Worm (Caenorhabditis elegans) whole organism, mixed stage, embryonic: ENCODE data around the gene nhr-283.
"Not testable (repeated sequence)": the region's sequence is repeated elsewhere in the genome, so short reads cannot be mapped to it uniquely, and the experiment has no call there.

Source experiments
- M03D4.4 ChIP-seq: sonication (generic microtip); optimal IDR thresholded peaks from 2 replicates; lab custom pipeline; 2017; ENCODE audit warnings: mild to moderate bottlenecking, missing genetic modification characterization, missing compliant biosample characterization
- bed-3 ChIP-seq: fragments of 200-800 bp; sonication (Bioruptor generic); optimal IDR thresholded peaks from 3 replicates; lab custom pipeline; 2018; ENCODE audit warnings: mild to moderate bottlenecking, missing genetic modification characterization, moderate library complexity, missing compliant biosample characterization
- ceh-83 ChIP-seq: fragments of 200-800 bp; sonication (Bioruptor generic); optimal IDR thresholded peaks from 2 replicates; lab custom pipeline; 2018; ENCODE audit warnings: mild to moderate bottlenecking, missing genetic modification characterization, missing compliant biosample characterization
- ces-1 ChIP-seq: fragments of 150-350 bp; optimal IDR thresholded peaks from 2 replicates; lab custom pipeline; 2014; ENCODE audit warnings: missing biosample characterization, missing genetic modification reagents, missing genetic modification characterization
- drap-1 ChIP-seq: fragments of 200-800 bp; sonication (Bioruptor generic); optimal IDR thresholded peaks from 3 replicates; lab custom pipeline; 2018; ENCODE audit warnings: mild to moderate bottlenecking, missing genetic modification characterization, missing compliant biosample characterization
- elt-1 ChIP-seq: sonication (generic microtip); optimal IDR thresholded peaks from 2 replicates; lab custom pipeline; 2017; ENCODE audit warnings: missing genetic modification characterization, mild to moderate bottlenecking, missing compliant biosample characterization, antibody characterized with exemption, moderate library complexity, borderline replicate concordance; ENCODE audit not compliant: insufficient read depth
- elt-3 ChIP-seq: fragments of 150-350 bp; optimal IDR thresholded peaks from 2 replicates; lab custom pipeline; 2014; ENCODE audit warnings: missing biosample characterization, missing genetic modification characterization
- ham-2 ChIP-seq: fragments of 200-800 bp; sonication (Bioruptor generic); optimal IDR thresholded peaks from 2 replicates; lab custom pipeline; 2018; ENCODE audit warnings: mild to moderate bottlenecking, missing genetic modification characterization, missing compliant biosample characterization
- lin-13 ChIP-seq: fragments of 150-350 bp; optimal IDR thresholded peaks from 2 replicates; lab custom pipeline; 2014; ENCODE audit warnings: missing biosample characterization, missing genetic modification characterization
- lin-32 ChIP-seq: fragments of 200-800 bp; sonication (Bioruptor generic); optimal IDR thresholded peaks from 2 replicates; lab custom pipeline; 2018; ENCODE audit warnings: mild to moderate bottlenecking, missing genetic modification characterization, missing compliant biosample characterization
- lsy-2 ChIP-seq: fragments of 150-350 bp; optimal IDR thresholded peaks from 2 replicates; lab custom pipeline; 2014; ENCODE audit warnings: missing biosample characterization, missing genetic modification characterization
- mep-1 ChIP-seq: fragments of 150-350 bp; optimal IDR thresholded peaks from 2 replicates; lab custom pipeline; 2017; ENCODE audit warnings: missing biosample characterization, missing genetic modification reagents, missing genetic modification characterization, inconsistent platforms
- nhr-2 ChIP-seq: fragments of 150-350 bp; optimal IDR thresholded peaks from 2 replicates; lab custom pipeline; 2014; ENCODE audit warnings: missing biosample characterization, missing genetic modification characterization
- nhr-76 ChIP-seq: sonication (generic microtip); optimal IDR thresholded peaks from 2 replicates; lab custom pipeline; 2017; ENCODE audit warnings: missing biosample characterization, missing genetic modification characterization
- sem-2 ChIP-seq: fragments of 200-800 bp; sonication (Bioruptor generic); optimal IDR thresholded peaks from 2 replicates; lab custom pipeline; 2018; ENCODE audit warnings: mild to moderate bottlenecking, missing genetic modification characterization, missing compliant biosample characterization
- snpc-4 ChIP-seq: fragments of 150-350 bp; optimal IDR thresholded peaks from 2 replicates; lab custom pipeline; 2014; ENCODE audit warnings: missing biosample characterization, missing genetic modification characterization
- sptf-1 ChIP-seq: sonication (generic microtip); optimal IDR thresholded peaks from 2 replicates; lab custom pipeline; 2017; ENCODE audit warnings: mild to moderate bottlenecking, missing genetic modification characterization, moderate library complexity, missing compliant biosample characterization
- tbx-8 ChIP-seq: fragments of 200-800 bp; sonication (Bioruptor generic); optimal IDR thresholded peaks from 2 replicates; lab custom pipeline; 2018; ENCODE audit warnings: mild to moderate bottlenecking, missing genetic modification characterization, moderate library complexity, missing compliant biosample characterization
- unc-120 ChIP-seq: sonication (generic microtip); optimal IDR thresholded peaks from 2 replicates; lab custom pipeline; 2017; ENCODE audit warnings: missing genetic modification characterization, missing compliant biosample characterization; ENCODE audit not compliant: poor library complexity, severe bottlenecking
- unc-39 ChIP-seq: fragments of 150-350 bp; optimal IDR thresholded peaks from 2 replicates; lab custom pipeline; 2014; ENCODE audit warnings: missing biosample characterization, missing genetic modification characterization
- unc-62 ChIP-seq: fragments of 150-350 bp; optimal IDR thresholded peaks from 2 replicates; lab custom pipeline; 2014; ENCODE audit warnings: missing biosample characterization, missing genetic modification reagents, missing genetic modification characterization
- zip-8 ChIP-seq: fragments of 150-350 bp; optimal IDR thresholded peaks from 2 replicates; lab custom pipeline; 2014; ENCODE audit warnings: missing biosample characterization, missing genetic modification characterization
- ztf-11 ChIP-seq: fragments of 150-350 bp; optimal IDR thresholded peaks from 2 replicates; lab custom pipeline; 2014; ENCODE audit warnings: missing biosample characterization, missing genetic modification characterization

Gene nhr-283

DNA sequence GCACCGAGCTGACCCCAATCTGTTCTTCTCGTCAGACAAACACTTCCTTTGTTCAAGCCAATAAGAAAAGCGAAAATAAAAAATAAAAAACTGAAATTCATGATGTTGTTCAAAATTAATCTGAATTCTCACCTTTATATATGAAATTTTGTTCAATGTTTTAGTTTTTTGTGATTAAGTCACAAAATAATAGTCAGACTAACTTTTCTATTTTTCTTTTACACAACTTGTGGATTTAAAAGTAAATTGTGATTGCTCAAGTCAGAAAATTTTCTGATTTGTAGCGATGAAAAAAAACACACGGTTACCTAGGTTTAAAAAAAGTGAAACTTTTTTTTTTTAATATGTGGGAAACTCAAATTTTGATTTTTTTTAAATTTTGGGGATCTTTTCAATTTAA lies 41.2 kb upstream of the nhr-283 start, which contains the start of gene abf-3:
Gene abf-3 (minus strand): TSS at position 101 of the 400 bp plus-strand sequence.
- TF ChIP-seq elt-3 (tag; lab: Kevin White, UChicago) (no peak), mep-1 (tag; lab: Kevin White, UChicago) (no peak), sem-2 (GFP tag; lab: Kevin White, UChicago) (no peak), bed-3 (GFP tag; lab: Kevin White, UChicago) (no peak)

DNA sequence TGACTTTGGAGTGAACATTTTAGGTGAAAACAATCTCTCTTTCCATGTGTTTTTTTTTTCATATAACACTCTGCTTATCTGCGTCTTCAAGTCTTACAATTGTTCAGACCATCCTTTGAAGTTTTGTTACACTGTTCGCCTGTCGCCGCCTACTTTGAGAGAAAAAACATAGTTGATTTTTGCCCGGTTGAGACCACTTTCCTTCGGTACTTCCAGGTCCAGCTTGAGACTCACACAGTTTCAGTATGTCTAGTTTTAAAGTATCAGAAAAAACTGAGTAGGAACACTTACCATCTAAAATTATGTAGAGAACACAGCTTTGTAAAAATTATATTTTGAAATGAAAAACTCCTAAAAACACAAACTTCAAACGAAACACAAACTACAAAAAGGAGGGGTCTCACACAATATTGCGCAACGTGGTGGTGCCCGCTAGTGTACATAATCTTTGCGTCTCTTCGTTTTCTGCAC lies 39.4 kb upstream of the nhr-283 start, which contains the start of the genes fbxa-69 and F54B8.4:
Gene fbxa-69 (minus strand): TSS at position 10 of the 471 bp plus-strand sequence.
Gene F54B8.4 (plus strand): TSS at position 421 of the 471 bp plus-strand sequence.
- TF ChIP-seq elt-1 (tag; lab: Kevin White, UChicago) (no peak), zip-8 (tag; lab: Kevin White, UChicago) (peak; percentile 19), elt-3 (tag; lab: Kevin White, UChicago) (no peak), lin-32 (GFP tag; lab: Kevin White, UChicago) (no peak), nhr-2 (tag; lab: Kevin White, UChicago) (no peak), unc-39 (tag; lab: Kevin White, UChicago) (no peak)

DNA sequence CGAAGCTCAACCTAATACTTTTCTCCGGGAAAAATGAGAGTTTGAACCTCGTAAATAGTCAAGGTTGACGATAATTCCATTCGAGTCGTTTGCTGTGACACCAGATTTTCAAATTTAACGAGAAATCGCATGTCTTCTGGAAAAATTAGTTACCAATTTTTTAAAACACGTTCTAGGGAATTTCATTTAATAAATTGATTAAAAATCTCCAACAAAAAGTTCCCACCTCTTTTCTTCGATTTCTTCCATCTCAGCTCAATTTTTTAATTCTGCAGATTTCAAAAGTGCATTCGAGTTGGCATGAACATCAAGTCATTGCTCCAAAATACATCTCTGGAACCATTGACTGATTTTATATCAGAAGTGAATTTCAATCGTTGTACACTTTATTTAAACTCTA lies 35.4 kb upstream of the nhr-283 start, which contains the start of gene nhr-282:
Gene nhr-282 (plus strand): TSS at position 301 of the 400 bp plus-strand sequence.
- TF ChIP-seq elt-1 (tag; lab: Kevin White, UChicago); M03D4.4; lin-13 (tag; lab: Kevin White, UChicago): not testable (repeated sequence)
- TF ChIP-seq, all 35 proteins: peak for 0; not testable (repeated sequence) for 35

DNA sequence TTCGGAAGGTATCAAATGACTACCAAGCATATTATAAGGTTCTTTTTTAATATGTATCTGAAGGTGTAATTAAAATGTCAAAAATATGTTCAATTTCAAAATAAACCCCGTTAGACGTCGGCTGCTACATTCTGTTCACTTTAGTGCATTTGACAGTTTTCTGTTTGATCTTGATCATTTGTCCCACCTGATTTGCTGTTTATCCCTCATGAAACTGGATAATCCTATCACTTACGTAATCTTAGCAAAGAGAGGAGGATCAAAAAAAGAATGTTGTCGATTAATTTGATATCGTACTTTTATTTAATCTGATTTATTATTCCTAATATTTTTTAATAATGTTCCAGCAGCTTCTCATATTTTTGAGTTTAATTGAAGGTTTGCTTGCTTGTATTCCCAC lies 33.9 kb upstream of the nhr-283 start, which contains the start of gene F54B8.1:
Gene F54B8.1 (plus strand): TSS at position 301 of the 400 bp plus-strand sequence.
- TF ChIP-seq lin-32 (GFP tag; lab: Kevin White, UChicago) (no peak), tbx-8 (no peak), lsy-2 (tag; lab: Kevin White, UChicago) (no peak), zip-8 (tag; lab: Kevin White, UChicago) (no peak), unc-62 (no peak)

DNA sequence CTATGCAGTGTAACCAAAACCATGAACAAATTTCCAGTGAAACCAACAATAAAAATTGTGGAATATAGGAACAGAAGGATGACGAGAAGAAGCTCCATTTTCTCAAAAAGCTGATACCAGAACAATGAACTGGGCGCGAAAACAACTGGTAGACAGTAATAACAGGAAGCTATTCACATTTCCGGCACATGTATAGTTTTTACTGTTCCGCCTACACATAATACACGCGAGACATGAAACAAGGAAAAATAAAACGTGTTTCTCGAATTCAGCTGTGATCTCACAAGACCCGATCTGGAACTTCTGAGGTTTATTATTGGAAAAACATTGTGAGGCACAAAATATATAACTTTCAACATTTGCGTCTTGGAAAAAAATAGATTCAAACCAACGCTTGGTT lies 33.0 kb upstream of the nhr-283 start, which contains the start of gene srsx-36:
Gene srsx-36 (minus strand): TSS at position 101 of the 400 bp plus-strand sequence.
- no peak for TF ChIP-seq ces-1
- no peak for TF ChIP-seq unc-39 (tag; lab: Kevin White, UChicago)
- no peak for TF ChIP-seq sptf-1 (tag; lab: Kevin White, UChicago)
- no peak for TF ChIP-seq ham-2 (GFP tag; lab: Kevin White, UChicago)
- no peak for TF ChIP-seq sem-2 (GFP tag; lab: Kevin White, UChicago)
- no peak for TF ChIP-seq ceh-83 (GFP tag; lab: Kevin White, UChicago)
- no peak for TF ChIP-seq ztf-11 (tag; lab: Kevin White, UChicago)
- no peak for TF ChIP-seq elt-1 (tag; lab: Kevin White, UChicago)
- TF ChIP-seq unc-120 (tag; lab: Kevin White, UChicago) = no peak
- TF ChIP-seq lsy-2 (tag; lab: Kevin White, UChicago) = no peak
- TF ChIP-seq, all 35 proteins: peak for 0

DNA sequence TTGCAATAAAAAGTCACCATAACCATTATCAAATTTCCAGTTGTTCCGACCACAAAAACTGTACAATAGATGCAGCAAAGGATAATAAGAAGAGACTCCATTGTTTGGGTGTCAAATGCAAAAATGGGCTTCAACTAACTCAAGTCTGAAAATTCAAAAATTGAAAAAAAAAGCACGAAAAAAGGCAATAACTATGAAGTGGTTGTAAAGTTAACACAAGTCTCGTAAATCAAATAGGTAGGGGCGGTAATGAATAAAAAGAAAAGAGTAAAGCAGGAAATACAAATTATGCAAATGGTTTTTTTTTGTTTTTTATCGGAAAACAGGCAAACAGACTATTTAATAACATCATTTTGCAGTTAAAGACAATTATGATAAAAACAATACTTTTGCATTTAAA lies 30.9 kb upstream of the nhr-283 start, which contains the start of gene srsx-38:
Gene srsx-38 (minus strand): TSS at position 101 of the 400 bp plus-strand sequence.
- TF ChIP-seq ztf-11 (tag; lab: Kevin White, UChicago); drap-1; sem-2 (GFP tag; lab: Kevin White, UChicago): not testable (repeated sequence)

DNA sequence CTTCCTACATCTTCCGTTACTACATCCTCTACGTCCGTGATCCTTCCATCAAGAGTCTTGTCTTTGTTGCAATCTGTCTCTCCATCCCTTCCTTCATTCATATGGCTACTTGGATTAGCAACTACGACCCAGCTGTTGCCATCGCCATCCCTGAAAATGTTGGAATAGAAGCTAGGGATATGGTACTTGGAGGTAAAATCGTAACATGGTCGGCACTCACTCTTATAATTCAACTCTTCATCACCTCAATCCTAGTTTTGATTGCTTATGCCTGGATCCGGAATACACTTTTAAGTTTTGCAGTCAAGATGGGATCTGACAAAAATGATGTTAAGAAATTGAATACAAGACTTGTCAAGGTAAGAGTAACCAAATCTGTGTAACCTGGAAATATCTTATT lies 27.2 kb upstream of the nhr-283 start, which contains the start of gene T26E4.18:
Gene T26E4.18 (minus strand): TSS at position 101 of the 400 bp plus-strand sequence.
- not testable (repeated sequence) for TF ChIP-seq nhr-76; ceh-83 (GFP tag; lab: Kevin White, UChicago); snpc-4 (tag; lab: Kevin White, UChicago)
- TF ChIP-seq, all 35 proteins: peak for 0; not testable (repeated sequence) for 35
